Fruit fly (Drosophila melanogaster) whole organism, embryonic: ENCODE measurements around the gene att-ORFB.

Experiments
- BEAF-32 ChIP-seq: fragments of 200-800 bp; sonication (Bioruptor generic); optimal IDR thresholded peaks from 3 replicates; lab custom pipeline; 2017; ENCODE audit warnings: missing biosample characterization, missing genetic modification characterization, mild to moderate bottlenecking, moderate library complexity, missing genetic modification reagents
- CG11504 ChIP-seq: fragments of 200-800 bp; sonication (Bioruptor generic); optimal IDR thresholded peaks from 3 replicates; lab custom pipeline; 2019; ENCODE audit warnings: missing biosample characterization, mild to moderate bottlenecking, missing genetic modification characterization, moderate library complexity
- CG11560 ChIP-seq: fragments of 200-800 bp; sonication (Bioruptor generic); IDR thresholded peaks from 3 replicates; pipeline ENCODE4 v1.3.6; 2022; ENCODE audit warnings: missing biosample characterization, missing genetic modification characterization
- CG11723 ChIP-seq: fragments of 200-800 bp; sonication (Bioruptor generic); optimal IDR thresholded peaks from 2 replicates; lab custom pipeline; 2017; ENCODE audit warnings: missing biosample characterization, mild to moderate bottlenecking, missing genetic modification characterization
- CG12155 ChIP-seq: fragments of 200-800 bp; sonication (Bioruptor generic); optimal IDR thresholded peaks from 3 replicates; lab custom pipeline; 2016; ENCODE audit warnings: missing biosample characterization, missing genetic modification characterization
- CG12299 ChIP-seq: fragments of 200-800 bp; sonication (Bioruptor generic); optimal IDR thresholded peaks from 2 replicates; lab custom pipeline; 2018; ENCODE audit warnings: missing biosample characterization, mild to moderate bottlenecking, missing genetic modification characterization
- CG14050 ChIP-seq: fragments of 200-800 bp; sonication (Bioruptor generic); IDR thresholded peaks from 3 replicates; pipeline ENCODE4 v1.3.6; 2022; ENCODE audit warnings: missing biosample characterization, missing genetic modification characterization
- CG17385 ChIP-seq: fragments of 200-800 bp; sonication (Bioruptor generic); optimal IDR thresholded peaks from 3 replicates; lab custom pipeline; 2018; ENCODE audit warnings: missing biosample characterization, mild to moderate bottlenecking, missing genetic modification characterization
- CG2202 ChIP-seq: fragments of 200-800 bp; sonication (Bioruptor generic); optimal IDR thresholded peaks from 2 replicates; lab custom pipeline; 2018; ENCODE audit warnings: missing biosample characterization, mild to moderate bottlenecking, missing genetic modification characterization
- CG3065 ChIP-seq: fragments of 200-800 bp; sonication (Bioruptor generic); optimal IDR thresholded peaks from 2 replicates; lab custom pipeline; 2016; ENCODE audit warnings: missing biosample characterization, missing genetic modification characterization
- CG33557 ChIP-seq: fragments of 200-800 bp; sonication (Bioruptor generic); optimal IDR thresholded peaks from 2 replicates; lab custom pipeline; 2019; ENCODE audit warnings: missing biosample characterization, mild to moderate bottlenecking, missing genetic modification characterization, moderate library complexity
- CG4404 ChIP-seq: fragments of 200-800 bp; sonication (Bioruptor generic); IDR thresholded peaks from 2 replicates; pipeline ENCODE4 v1.3.6; 2022; ENCODE audit warnings: missing biosample characterization, missing genetic modification characterization
- CG4424 ChIP-seq: fragments of 200-800 bp; sonication (Bioruptor generic); optimal IDR thresholded peaks from 3 replicates; lab custom pipeline; 2016; ENCODE audit warnings: missing biosample characterization, missing genetic modification characterization
- CG6765 ChIP-seq: fragments of 200-800 bp; sonication (Bioruptor generic); optimal IDR thresholded peaks from 3 replicates; lab custom pipeline; 2017; ENCODE audit warnings: missing biosample characterization, mild to moderate bottlenecking, missing genetic modification characterization
- CG6813 ChIP-seq: fragments of 200-800 bp; sonication (Bioruptor generic); optimal IDR thresholded peaks from 2 replicates; lab custom pipeline; 2017; ENCODE audit warnings: missing biosample characterization, missing genetic modification characterization, mild to moderate bottlenecking, moderate library complexity, missing genetic modification reagents
- CG8089 ChIP-seq: fragments of 200-800 bp; sonication (Bioruptor generic); optimal IDR thresholded peaks from 3 replicates; lab custom pipeline; 2016; ENCODE audit warnings: missing biosample characterization, missing genetic modification characterization
- CG9609 ChIP-seq: fragments of 200-800 bp; sonication (Bioruptor generic); optimal IDR thresholded peaks from 3 replicates; lab custom pipeline; 2016; ENCODE audit warnings: missing biosample characterization, missing genetic modification characterization
- Camta ChIP-seq: fragments of 200-800 bp; sonication (Bioruptor generic); optimal IDR thresholded peaks from 2 replicates; lab custom pipeline; 2016; ENCODE audit warnings: missing biosample characterization, missing genetic modification characterization
- Chrac-16 ChIP-seq: fragments of 200-800 bp; sonication (Bioruptor generic); optimal IDR thresholded peaks from 3 replicates; lab custom pipeline; 2016; ENCODE audit warnings: missing biosample characterization, missing genetic modification characterization
- D19B ChIP-seq: fragments of 200-800 bp; sonication (Bioruptor generic); optimal IDR thresholded peaks from 2 replicates; lab custom pipeline; 2017; ENCODE audit warnings: missing biosample characterization, mild to moderate bottlenecking, missing genetic modification characterization
- Deaf1 ChIP-seq: fragments of 200-800 bp; optimal IDR thresholded peaks from 3 replicates; lab custom pipeline; 2019; ENCODE audit warnings: missing biosample characterization, mild to moderate bottlenecking, missing genetic modification characterization, moderate library complexity
- Dfd ChIP-seq, 2 experiments: fragments of >200 bp; optimal IDR thresholded peaks; 2 replicates each; lab custom pipeline; 2017; ENCODE audit warnings: missing biosample characterization in 2 of 2, missing genetic modification characterization in 2 of 2
- E2f2 ChIP-seq: fragments of 200-800 bp; sonication (Bioruptor generic); IDR thresholded peaks from 2 replicates; pipeline ENCODE4 v1.3.6; 2022; ENCODE audit warnings: missing biosample characterization, missing genetic modification characterization
- Ets97D ChIP-seq: fragments of 200-800 bp; sonication (Bioruptor generic); optimal IDR thresholded peaks from 3 replicates; lab custom pipeline; 2016; ENCODE audit warnings: missing biosample characterization, missing genetic modification characterization
- Gsc ChIP-seq: fragments of 200-800 bp; sonication (Bioruptor generic); IDR thresholded peaks from 2 replicates; pipeline ENCODE4 v1.3.6; 2022; ENCODE audit warnings: missing biosample characterization, missing genetic modification characterization
- Hmr ChIP-seq: fragments of 200-800 bp; sonication (Bioruptor generic); optimal IDR thresholded peaks from 3 replicates; lab custom pipeline; 2017; ENCODE audit warnings: mild to moderate bottlenecking, missing biosample characterization, missing genetic modification reagents, missing genetic modification characterization
- Hmx ChIP-seq: fragments of 200-800 bp; sonication (Bioruptor generic); optimal IDR thresholded peaks from 2 replicates; lab custom pipeline; 2016; ENCODE audit warnings: missing biosample characterization, missing genetic modification characterization
- Max ChIP-seq: fragments of 200-800 bp; sonication (Bioruptor generic); optimal IDR thresholded peaks from 2 replicates; lab custom pipeline; 2016; ENCODE audit warnings: missing biosample characterization, mild to moderate bottlenecking, missing genetic modification characterization
- Neu2 ChIP-seq: fragments of 200-800 bp; sonication (Bioruptor generic); optimal IDR thresholded peaks from 3 replicates; lab custom pipeline; 2016; ENCODE audit warnings: missing biosample characterization, missing genetic modification characterization, borderline replicate concordance
- Nf-YC ChIP-seq: fragments of 200-800 bp; optimal IDR thresholded peaks from 3 replicates; lab custom pipeline; 2019; ENCODE audit warnings: missing biosample characterization, mild to moderate bottlenecking, missing genetic modification characterization, moderate library complexity
- Oaz ChIP-seq: fragments of 200-800 bp; sonication (Bioruptor generic); IDR thresholded peaks from 2 replicates; pipeline ENCODE4 v1.3.6; 2022; ENCODE audit warnings: missing biosample characterization, missing genetic modification characterization
- PHDP ChIP-seq: fragments of 200-800 bp; sonication (Bioruptor generic); optimal IDR thresholded peaks from 3 replicates; lab custom pipeline; 2018; ENCODE audit warnings: missing biosample characterization, mild to moderate bottlenecking, missing genetic modification characterization, moderate library complexity
- Ravus ChIP-seq: fragments of 200-800 bp; sonication (Bioruptor generic); IDR thresholded peaks from 2 replicates; pipeline ENCODE4 v1.3.6; 2022; ENCODE audit warnings: missing biosample characterization, missing genetic modification characterization
- Sin3A ChIP-seq: fragments of >200 bp; optimal IDR thresholded peaks from 2 replicates; lab custom pipeline; 2018
- al ChIP-seq: fragments of 200-800 bp; sonication (Bioruptor generic); IDR thresholded peaks from 2 replicates; pipeline ENCODE4 v1.3.6; 2022; ENCODE audit warnings: missing biosample characterization, missing genetic modification characterization
- amos ChIP-seq: fragments of 200-800 bp; sonication (Bioruptor generic); IDR thresholded peaks from 2 replicates; pipeline ENCODE4 v1.3.6; 2022; ENCODE audit warnings: missing biosample characterization, missing genetic modification characterization; ENCODE audit not compliant: partially characterized antibody
- bcd ChIP-seq: fragments of 200-800 bp; sonication (Bioruptor generic); optimal IDR thresholded peaks from 2 replicates; lab custom pipeline; 2017; ENCODE audit warnings: missing biosample characterization, mild to moderate bottlenecking, missing genetic modification characterization
- bigmax ChIP-seq: fragments of 200-800 bp; sonication (Bioruptor generic); optimal IDR thresholded peaks from 2 replicates; lab custom pipeline; 2018; ENCODE audit warnings: missing biosample characterization, mild to moderate bottlenecking, missing genetic modification characterization
- cad ChIP-seq: fragments of >200 bp; optimal IDR thresholded peaks from 2 replicates; lab custom pipeline; 2017; ENCODE audit warnings: missing biosample characterization, missing genetic modification characterization
- da ChIP-seq: fragments of 200-800 bp; sonication (Bioruptor generic); optimal IDR thresholded peaks from 2 replicates; lab custom pipeline; 2016; ENCODE audit warnings: missing biosample characterization, missing genetic modification characterization
- danr ChIP-seq: fragments of 200-800 bp; sonication (Bioruptor generic); IDR thresholded peaks from 2 replicates; pipeline ENCODE4 v1.3.6; 2022; ENCODE audit warnings: missing biosample characterization, missing genetic modification characterization
- fru ChIP-seq: fragments of >200 bp; optimal IDR thresholded peaks from 2 replicates; lab custom pipeline; 2017
- gt ChIP-seq: fragments of 200-800 bp; sonication (Bioruptor generic); IDR thresholded peaks from 2 replicates; pipeline ENCODE4 v1.3.6; 2022; ENCODE audit warnings: missing biosample characterization, missing genetic modification characterization
- hkb ChIP-seq, 2 experiments: fragments of 200-800 bp in 1 of 2; fragments of >200 bp in 1 of 2; sonication (Bioruptor generic) in 1 of 2; IDR thresholded peaks in 1 of 2; optimal IDR thresholded peaks in 1 of 2; 2 replicates each; pipeline versions ENCODE4 v1.3.6 to Lab custom; 2017 to 2022; ENCODE audit warnings: missing biosample characterization in 1 of 2, missing genetic modification characterization in 1 of 2
- ken ChIP-seq: fragments of 200-800 bp; sonication (Bioruptor generic); IDR thresholded peaks from 3 replicates; pipeline ENCODE4 v1.3.6; 2022; ENCODE audit warnings: missing biosample characterization, missing genetic modification characterization
- run ChIP-seq: fragments of 200-800 bp; sonication (Bioruptor generic); optimal IDR thresholded peaks from 3 replicates; lab custom pipeline; 2018; ENCODE audit warnings: missing biosample characterization, mild to moderate bottlenecking, missing genetic modification characterization
- seq ChIP-seq: fragments of 200-800 bp; sonication (Bioruptor generic); IDR thresholded peaks from 2 replicates; pipeline ENCODE4 v1.3.6; 2022; ENCODE audit warnings: missing biosample characterization, missing genetic modification characterization
- sqz ChIP-seq: fragments of 200-800 bp; sonication (Bioruptor generic); optimal IDR thresholded peaks from 3 replicates; lab custom pipeline; 2018; ENCODE audit warnings: missing biosample characterization, mild to moderate bottlenecking, missing genetic modification characterization
- trh ChIP-seq: fragments of 200-800 bp; sonication (Bioruptor generic); optimal IDR thresholded peaks from 2 replicates; lab custom pipeline; 2016; ENCODE audit warnings: missing biosample characterization, missing genetic modification characterization
- tx ChIP-seq: fragments of 200-800 bp; sonication (Bioruptor generic); optimal IDR thresholded peaks from 2 replicates; lab custom pipeline; 2016; ENCODE audit warnings: missing biosample characterization, missing genetic modification characterization
- zen ChIP-seq: fragments of 200-800 bp; sonication (Bioruptor generic); optimal IDR thresholded peaks from 3 replicates; lab custom pipeline; 2018; ENCODE audit warnings: missing biosample characterization, mild to moderate bottlenecking, missing genetic modification characterization, moderate library complexity
- zen2 ChIP-seq: fragments of 200-800 bp; sonication (Bioruptor generic); IDR thresholded peaks from 3 replicates; pipeline ENCODE4 v1.3.6; 2022; ENCODE audit warnings: missing biosample characterization, missing genetic modification characterization; ENCODE audit not compliant: partially characterized antibody

The att-ORFB gene

dm6 chr3R:20579816-20580215 lies 25.6 kb upstream of the att-ORFB start, which contains the start of the genes EloB and Srp14 (continued):
- TF ChIP-seq CG6765 (GFP tag; lab: Kevin White, UChicago) = peak; percentile 78
- peak; percentile 31 for TF ChIP-seq da (GFP tag; lab: Kevin White, UChicago)
- TF ChIP-seq BEAF-32 (GFP tag; lab: Kevin White, UChicago) = peak; percentile 99
- peak; percentile 79 for TF ChIP-seq Max
- peak; percentile 75 for TF ChIP-seq CG4404 (GFP tag; lab: Robert Waterston, UW)
- peak; percentile 85 for TF ChIP-seq zen (tag; lab: Kevin White, UChicago)
- peak; percentile 81 for TF ChIP-seq CG12299 (tag; lab: Kevin White, UChicago)
- TF ChIP-seq cad (GFP tag; lab: Kevin White, UChicago) = no peak
- TF ChIP-seq gt (GFP tag; lab: Robert Waterston, UW) = no peak; the same call in 1 of the 2 replicates
- peak; percentile 64 for TF ChIP-seq CG11723 (GFP tag; lab: Kevin White, UChicago)
- no peak for TF ChIP-seq Deaf1 (tag; lab: Kevin White, UChicago)
- no peak for TF ChIP-seq Neu2 (GFP tag; lab: Kevin White, UChicago)
- TF ChIP-seq Ets97D (GFP tag; lab: Kevin White, UChicago) = peak; percentile 91
- peak; percentile 59; the same call in 1 of the 3 replicates for TF ChIP-seq ken (GFP tag; lab: Robert Waterston, UW)
- TF ChIP-seq E2f2 = peak; percentile 70
- peak; percentile 80 for TF ChIP-seq Nf-YC (tag; lab: Kevin White, UChicago)
- TF ChIP-seq amos = peak; percentile 97
- TF ChIP-seq sqz (GFP tag; lab: Kevin White, UChicago) = no peak
- peak; percentile 76 for TF ChIP-seq tx (GFP tag; lab: Kevin White, UChicago)
- TF ChIP-seq CG6813 (GFP tag; lab: Kevin White, UChicago) = peak; percentile 33
- peak; percentile 77 for TF ChIP-seq Camta (GFP tag; lab: Kevin White, UChicago)
- TF ChIP-seq CG9609 = peak; percentile 69
- TF ChIP-seq bigmax = peak; percentile 2
- peak; percentile 72 for TF ChIP-seq bcd (GFP tag; lab: Kevin White, UChicago)
- TF ChIP-seq CG17385 (GFP tag; lab: Kevin White, UChicago) = peak; percentile 73
- TF ChIP-seq Gsc (GFP tag; lab: Robert Waterston, UW) = no peak
- no peak for TF ChIP-seq Hmr (GFP tag; lab: Kevin White, UChicago)
- TF ChIP-seq CG2202 = peak; percentile 67
- TF ChIP-seq CG14050 (GFP tag; lab: Robert Waterston, UW) = peak; percentile 48; the same call in 2 of the 3 replicates
- TF ChIP-seq Hmx (GFP tag; lab: Kevin White, UChicago) = peak; percentile 53
- TF ChIP-seq PHDP (tag; lab: Kevin White, UChicago) = peak; percentile 85
- TF ChIP-seq fru (lab: Kevin White, UChicago) = no peak
- TF ChIP-seq CG12155 (GFP tag; lab: Kevin White, UChicago) = peak; percentile 77
- TF ChIP-seq CG11560 = peak; percentile 51; the same call in 1 of the 3 replicates
- TF ChIP-seq al (GFP tag; lab: Robert Waterston, UW) = peak; percentile 78
- peak; percentile 60 for TF ChIP-seq CG8089 (GFP tag; lab: Kevin White, UChicago)
- peak; percentile 43 for TF ChIP-seq hkb (optimal IDR thresholded peaks at IDR 0.05; lab: Kevin White, UChicago)
- peak; percentile 78 for TF ChIP-seq hkb (GFP tag; IDR thresholded peaks at IDR 0.05; lab: Robert Waterston, UW)
- peak; percentile 84 for TF ChIP-seq Chrac-16
- TF ChIP-seq CG4424 (GFP tag; lab: Kevin White, UChicago) = peak; percentile 84
- TF ChIP-seq Sin3A (lab: Kevin White, UChicago) = peak; percentile 95
- TF ChIP-seq Dfd (GFP tag; optimal IDR thresholded peaks at IDR 0.05; lab: Kevin White, UChicago) = no peak
- TF ChIP-seq Oaz (GFP tag; lab: Robert Waterston, UW) = no peak
- no peak for TF ChIP-seq Ravus (GFP tag; lab: Robert Waterston, UW)
- TF ChIP-seq zen2 = peak; percentile 96
- peak; percentile 74 for TF ChIP-seq CG3065
- no peak for TF ChIP-seq D19B
- peak; percentile 74 for TF ChIP-seq seq (GFP tag; lab: Robert Waterston, UW)
- TF ChIP-seq trh (GFP tag; lab: Kevin White, UChicago) = peak; percentile 26
- TF ChIP-seq danr (GFP tag; lab: Robert Waterston, UW) = peak; percentile 55
- peak; percentile 68 for TF ChIP-seq CG33557
- no peak for TF ChIP-seq CG11504 (tag; lab: Kevin White, UChicago)
- TF ChIP-seq run (tag; lab: Kevin White, UChicago) = peak; percentile 52
